Fruit fly (Drosophila melanogaster): ENCODE data around the gene CG13398.

CG13398 gene

dm6 chr2L:8403286-8404270 lies 11.5 kb downstream of the CG13398 start, which contains the start of gene emb (continued):
- TF ChIP-seq sens-2 (GFP tag; IDR thresholded peaks at IDR 0.05) (no peak), aop (GFP tag; IDR thresholded peaks at IDR 0.05) (0 out of 2 replicates have a peak, but pooled peaks have one; percentile 30), org-1 (GFP tag; optimal IDR thresholded peaks at IDR 0.05) (no peak), shn (GFP tag; optimal IDR thresholded peaks at IDR 0.05) (peak; percentile 46), twi (tag; optimal IDR thresholded peaks at IDR 0.05) (peak; percentile 40), cato (GFP tag; optimal IDR thresholded peaks at IDR 0.05; ENCODE audit: borderline replicate concordance) (peak; percentile 13), CG7556 (GFP tag; optimal IDR thresholded peaks at IDR 0.05) (no peak), ase (GFP tag; IDR thresholded peaks at IDR 0.05) (no peak), Jarid2 (GFP tag; optimal IDR thresholded peaks at IDR 0.05) (no peak), Deaf1 (tag; optimal IDR thresholded peaks at IDR 0.05) (no peak), lilli (GFP tag; optimal IDR thresholded peaks at IDR 0.05) (peak; percentile 67), dati (GFP tag; IDR thresholded peaks at IDR 0.05) (no peak), Dp (GFP tag; optimal IDR thresholded peaks at IDR 0.05) (peak; percentile 65), Dip3 (GFP tag; optimal IDR thresholded peaks at IDR 0.05) (no peak), mld (GFP tag; IDR thresholded peaks at IDR 0.05; ENCODE audit: partially characterized antibody) (peak; percentile 99), CG33557 (GFP tag; optimal IDR thresholded peaks at IDR 0.05) (no peak), bbx (GFP tag; IDR thresholded peaks at IDR 0.05; ENCODE audit: partially characterized antibody) (peak; percentile 96), fd102C (GFP tag; optimal IDR thresholded peaks at IDR 0.05) (no peak), kah (GFP tag; optimal IDR thresholded peaks at IDR 0.05) (peak; percentile 27), CG12391 (tag; optimal IDR thresholded peaks at IDR 0.05) (peak; percentile 80), CG6254 (GFP tag; optimal IDR thresholded peaks at IDR 0.05) (no peak), CG6765 (GFP tag; optimal IDR thresholded peaks at IDR 0.05) (no peak), CG32532 (GFP tag; IDR thresholded peaks at IDR 0.05) (peak; percentile 39; the same call in 1 of the 2 replicates), lmd (GFP tag; IDR thresholded peaks at IDR 0.05) (peak; percentile 21; the same call in 1 of the 2 replicates), CG32772 (GFP tag; IDR thresholded peaks at IDR 0.05) (no peak), Dad (GFP tag; optimal IDR thresholded peaks at IDR 0.05) (peak; percentile 52), CG8478 (optimal IDR thresholded peaks at IDR 0.05) (peak; percentile 85), CG13775 (GFP tag; optimal IDR thresholded peaks at IDR 0.05) (peak; percentile 55), Oli (tag; optimal IDR thresholded peaks at IDR 0.05) (no peak), Mad (GFP tag; optimal IDR thresholded peaks at IDR 0.05) (peak; percentile 65), so (GFP tag; IDR thresholded peaks at IDR 0.05) (no peak), tap (tag; optimal IDR thresholded peaks at IDR 0.05) (no peak), rib (GFP tag; IDR thresholded peaks at IDR 0.05) (peak; percentile 75), Nf-YC (tag; optimal IDR thresholded peaks at IDR 0.05) (no peak), CG14667 (GFP tag; IDR thresholded peaks at IDR 0.05) (no peak), vnd (GFP tag; IDR thresholded peaks at IDR 0.05; ENCODE audit: partially characterized antibody) (peak; percentile 97), D19B (GFP tag; optimal IDR thresholded peaks at IDR 0.05) (no peak), ERR (GFP tag; optimal IDR thresholded peaks at IDR 0.05) (no peak), az2 (GFP tag; optimal IDR thresholded peaks at IDR 0.05) (peak; percentile 51), PHDP (tag; optimal IDR thresholded peaks at IDR 0.05) (no peak), CG18476 (GFP tag; optimal IDR thresholded peaks at IDR 0.05) (peak; percentile 41), H2.0 (GFP tag; IDR thresholded peaks at IDR 0.05) (0 out of 2 replicates have a peak, but pooled peaks have one; percentile 22), CG12104 (GFP tag; optimal IDR thresholded peaks at IDR 0.05) (peak; percentile 52), Hsf (GFP tag; optimal IDR thresholded peaks at IDR 0.05) (peak; percentile 40), tin (GFP tag; optimal IDR thresholded peaks at IDR 0.05) (peak; percentile 34), CG3838 (GFP tag; optimal IDR thresholded peaks at IDR 0.05) (peak; percentile 11), nau (GFP tag; optimal IDR thresholded peaks at IDR 0.05) (no peak), CG5245 (GFP tag; optimal IDR thresholded peaks at IDR 0.05) (no peak), CG11085 (GFP tag; IDR thresholded peaks at IDR 0.05) (no peak)

Measured in whole organism, embryonic.